Worm (Caenorhabditis elegans): ENCODE data around the gene cwp-4.
A peak's percentile ranks its signal among the peaks of the same experiment; 100 is the strongest.

- no peak for TF ChIP-seq nhr-23 (tag; optimal IDR thresholded peaks at IDR 0.05)
- no peak for TF ChIP-seq lin-11 (tag; optimal IDR thresholded peaks at IDR 0.05)
- TF ChIP-seq mab-5 (tag; optimal IDR thresholded peaks at IDR 0.05), result no peak
- TF ChIP-seq nhr-12 (tag; optimal IDR thresholded peaks at IDR 0.05), result no peak
- TF ChIP-seq ama-1 (optimal IDR thresholded peaks at IDR 0.05), result no peak
- peak in 1 of 2 experiments; percentile 31 for TF ChIP-seq lsy-2 (tag; optimal IDR thresholded peaks at IDR 0.05)
- TF ChIP-seq mdl-1 (tag; optimal IDR thresholded peaks at IDR 0.05), result no peak
- peak; percentile 57 for TF ChIP-seq nhr-25 (tag; optimal IDR thresholded peaks at IDR 0.05)
- peak; percentile 50 for TF ChIP-seq unc-55 (GFP tag; optimal IDR thresholded peaks at IDR 0.05)
- no peak for TF ChIP-seq snpc-4 (tag; optimal IDR thresholded peaks at IDR 0.05)
- no peak for TF ChIP-seq Y55F3AM.14 (GFP tag; optimal IDR thresholded peaks at IDR 0.05)
These were observed 27.5 kb downstream of the cwp-4 start, which contains the start of gene Y58A7A.3 for ce11 chrV:5080853-5081338.
